Fruit fly (Drosophila melanogaster): ENCODE measurements around the gene glo.

DNA sequence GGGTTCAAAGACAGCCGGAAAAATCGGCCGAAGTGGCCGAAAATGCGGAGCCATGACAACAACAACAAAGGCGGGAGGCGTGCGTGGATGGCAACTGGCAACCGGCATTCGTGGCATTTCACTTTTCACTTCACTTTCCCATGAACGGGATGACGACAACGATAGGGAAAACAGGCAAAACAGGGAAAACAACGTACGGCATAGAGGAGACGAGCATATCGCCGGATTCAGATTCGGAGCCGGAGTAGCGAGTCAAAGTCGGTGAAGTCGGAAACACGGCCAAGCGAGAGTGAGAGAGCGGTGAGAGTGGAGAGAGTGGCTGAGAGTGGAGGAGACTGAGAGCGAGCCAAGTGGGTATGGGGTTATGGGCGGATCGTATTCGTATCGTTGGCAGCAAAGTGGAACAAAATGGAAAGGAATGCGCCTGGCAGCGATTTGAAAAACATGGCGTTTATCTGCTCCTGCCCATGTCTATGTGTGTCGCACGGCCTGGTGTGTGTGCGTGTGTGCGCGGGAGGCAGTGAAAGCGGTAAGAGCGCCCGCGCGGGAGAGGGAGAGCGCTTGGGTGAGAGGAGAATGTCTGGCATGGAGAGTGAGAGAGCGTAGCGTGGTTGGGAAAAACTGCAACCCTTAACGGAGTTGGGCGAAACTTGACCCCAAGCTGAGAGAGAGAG is 45.8 kb downstream of the glo start:
- TF ChIP-seq HLH106 (tag; optimal IDR thresholded peaks at IDR 0.05) (no peak), tai (GFP tag; optimal IDR thresholded peaks at IDR 0.05) (no peak), Hr78 (GFP tag; optimal IDR thresholded peaks at IDR 0.05) (no peak), OdsH (GFP tag; optimal IDR thresholded peaks at IDR 0.05) (no peak), CrebA (GFP tag; optimal IDR thresholded peaks at IDR 0.05; ENCODE audit: borderline replicate concordance) (no peak), pan (optimal IDR thresholded peaks at IDR 0.05) (no peak)

Data from whole organism, wandering third instar larva.